Fruit fly (Drosophila melanogaster): ENCODE measurements around the gene CrebA.
A peak's percentile ranks its signal among the peaks of the same experiment; 100 is the strongest.

Gene CrebA

DNA sequence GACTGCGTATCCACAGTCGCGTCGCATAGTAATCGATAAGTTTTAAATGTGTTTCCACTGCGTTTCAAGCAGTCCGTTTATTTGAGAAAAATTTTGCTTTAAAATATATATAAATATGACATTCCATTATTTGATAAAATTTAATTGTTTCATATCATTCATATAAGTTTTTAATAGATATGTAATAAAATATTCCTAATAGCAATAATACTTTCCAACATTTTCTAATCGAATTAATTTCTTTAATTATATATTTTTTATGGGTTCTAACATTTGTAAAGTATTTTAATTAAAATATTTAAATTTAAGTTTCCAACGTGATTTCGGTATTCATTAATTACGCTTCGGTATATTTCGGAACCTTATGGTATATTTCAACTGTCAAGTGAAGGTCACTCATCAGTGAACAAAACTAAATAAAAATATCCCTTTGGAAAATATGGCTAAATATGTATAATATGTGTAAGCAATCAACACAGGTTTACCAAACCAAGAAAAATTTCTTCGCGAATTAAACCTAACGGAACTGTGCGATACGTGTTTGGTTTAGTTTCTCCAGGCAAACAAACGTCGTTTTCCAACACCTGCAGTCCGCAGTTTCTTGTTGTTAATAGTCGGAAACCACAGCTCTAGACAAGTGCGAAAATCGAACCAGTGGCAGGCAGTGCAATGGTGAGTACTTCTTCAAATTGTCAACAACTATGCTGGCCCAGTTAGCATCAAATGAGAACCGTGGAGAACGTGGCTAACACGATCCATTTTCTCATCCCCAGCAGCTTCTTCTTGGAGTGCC, 28.1 kb downstream of the CrebA start, which contains the start of the genes CG7739 and SCCRO (continued):
- TF ChIP-seq CG6689 (GFP tag; IDR thresholded peaks at IDR 0.05), result peak; percentile 73
- peak in 1 of 2 experiments; percentile 23 for TF ChIP-seq tll (GFP tag; optimal IDR thresholded peaks at IDR 0.05)
- TF ChIP-seq bab2 (GFP tag; optimal IDR thresholded peaks at IDR 0.05), result no peak
- TF ChIP-seq CG15479 (GFP tag; optimal IDR thresholded peaks at IDR 0.05), result no peak
- TF ChIP-seq Xrp1 (GFP tag; IDR thresholded peaks at IDR 0.05), result peak; percentile 81
- peak; percentile 57 for TF ChIP-seq tap (tag; optimal IDR thresholded peaks at IDR 0.05)
- peak; percentile 58 for TF ChIP-seq CG8388 (GFP tag; optimal IDR thresholded peaks at IDR 0.05)
- peak; percentile 33 for TF ChIP-seq stwl (tag; optimal IDR thresholded peaks at IDR 0.05)
- no peak for TF ChIP-seq CG17568 (GFP tag; optimal IDR thresholded peaks at IDR 0.05)
- TF ChIP-seq Dref (GFP tag; IDR thresholded peaks at IDR 0.05), result peak; percentile 83
- TF ChIP-seq sens (GFP tag), result peak; percentile 58
- no peak for TF ChIP-seq Tbp (GFP tag; optimal IDR thresholded peaks at IDR 0.05)
- peak; percentile 42 for TF ChIP-seq CG1603 (tag; optimal IDR thresholded peaks at IDR 0.05)
- TF ChIP-seq PHDP (tag; optimal IDR thresholded peaks at IDR 0.05), result peak; percentile 64
- TF ChIP-seq Fer3 (tag; optimal IDR thresholded peaks at IDR 0.05), result peak; percentile 77
- TF ChIP-seq HmgZ (tag; optimal IDR thresholded peaks at IDR 0.05), result peak; percentile 20
- TF ChIP-seq CG11456 (GFP tag; IDR thresholded peaks at IDR 0.05), result no peak; the same call in 1 of the 3 replicates
- no peak for TF ChIP-seq Mrtf (GFP tag; IDR thresholded peaks at IDR 0.05)
- peak; percentile 70 for TF ChIP-seq CG18262 (tag; optimal IDR thresholded peaks at IDR 0.05)
- TF ChIP-seq CG31224 (GFP tag; IDR thresholded peaks at IDR 0.05), result peak; percentile 59
- peak; percentile 50 for TF ChIP-seq CG10543 (GFP tag; optimal IDR thresholded peaks at IDR 0.05)
- TF ChIP-seq btn (GFP tag; optimal IDR thresholded peaks at IDR 0.05), result no peak
- TF ChIP-seq CG9437 (GFP tag; optimal IDR thresholded peaks at IDR 0.05), result peak; percentile 56
- TF ChIP-seq caup (GFP tag; optimal IDR thresholded peaks at IDR 0.05; ENCODE audit: severe bottlenecking), result no peak
- TF ChIP-seq CG12942 (GFP tag; optimal IDR thresholded peaks at IDR 0.05), result peak; percentile 63
- peak; percentile 56 for TF ChIP-seq CG1602 (GFP tag; optimal IDR thresholded peaks at IDR 0.05)
- no peak for TF ChIP-seq CG11093 (GFP tag; IDR thresholded peaks at IDR 0.05)
- peak; percentile 28; the same call in 1 of the 3 replicates for TF ChIP-seq ase (GFP tag; IDR thresholded peaks at IDR 0.05)
- peak; percentile 69 for TF ChIP-seq grau (tag; optimal IDR thresholded peaks at IDR 0.05)
- TF ChIP-seq CG8944 (GFP tag; optimal IDR thresholded peaks at IDR 0.05), result no peak
- no peak for TF ChIP-seq schlank (tag; optimal IDR thresholded peaks at IDR 0.05)
- TF ChIP-seq danr (GFP tag; IDR thresholded peaks at IDR 0.05), result peak; percentile 8; the same call in 1 of the 2 replicates
- TF ChIP-seq CG30431 (GFP tag; optimal IDR thresholded peaks at IDR 0.05), result no peak
- peak; percentile 50 for TF ChIP-seq dmrt11E (tag; optimal IDR thresholded peaks at IDR 0.05)
- TF ChIP-seq CG11247 (GFP tag; IDR thresholded peaks at IDR 0.05), result peak; percentile 56; the same call in 1 of the 2 replicates
- TF ChIP-seq CG13296 (GFP tag; optimal IDR thresholded peaks at IDR 0.05), result peak; percentile 51
- TF ChIP-seq Optix (GFP tag; IDR thresholded peaks at IDR 0.05), result peak; percentile 67; the same call in 2 of the 3 replicates
- no peak for TF ChIP-seq CG4854 (GFP tag; optimal IDR thresholded peaks at IDR 0.05)
- TF ChIP-seq ham (GFP tag; IDR thresholded peaks at IDR 0.05), result peak; percentile 8; the same call in 1 of the 2 replicates
- TF ChIP-seq tio (GFP tag; optimal IDR thresholded peaks at IDR 0.05), result no peak
- peak; percentile 64; the same call in 1 of the 2 replicates for TF ChIP-seq CG6272 (GFP tag; IDR thresholded peaks at IDR 0.05)
- peak; percentile 73; the same call in 1 of the 2 replicates for TF ChIP-seq ranshi (GFP tag; IDR thresholded peaks at IDR 0.05)
- peak; percentile 18 for TF ChIP-seq Max (GFP tag; optimal IDR thresholded peaks at IDR 0.05)
- peak; percentile 29 for TF ChIP-seq Oli (tag; optimal IDR thresholded peaks at IDR 0.05)
- peak; percentile 63 for TF ChIP-seq NfI (GFP tag; optimal IDR thresholded peaks at IDR 0.05)
- TF ChIP-seq jumu (GFP tag; optimal IDR thresholded peaks at IDR 0.05), result peak; percentile 32
- TF ChIP-seq CG17612 (GFP tag; IDR thresholded peaks at IDR 0.05), result 0 out of 2 replicates have a peak, but pooled peaks have one; percentile 27
- 0 out of 2 replicates have a peak, but pooled peaks have one; percentile 5 for TF ChIP-seq Taf1 (GFP tag; IDR thresholded peaks at IDR 0.05)
- peak; percentile 19 for TF ChIP-seq CG10979 (tag; optimal IDR thresholded peaks at IDR 0.05)

Data from whole organism, embryonic.